Worm (Caenorhabditis elegans) whole organism, L1 larva: ENCODE measurements around the gene col-154.

Experiments used
- dpl-1 ChIP-seq, 3 experiments: fragments of 150-350 bp in 2 of 3; sonication (generic microtip) in 1 of 3; optimal IDR thresholded peaks; 2 replicates each; lab custom pipeline; 2014 to 2017; ENCODE audit warnings: missing biosample characterization in 3 of 3, missing genetic modification characterization in 3 of 3, missing genetic modification reagents in 3 of 3
- egl-27 ChIP-seq, 2 experiments: fragments of 150-350 bp in 1 of 2; sonication (generic microtip); optimal IDR thresholded peaks; 3 replicates each; lab custom pipeline; 2017 to 2018; ENCODE audit warnings: missing biosample characterization in 2 of 2, missing genetic modification characterization in 2 of 2, missing genetic modification reagents in 2 of 2
- hlh-17 ChIP-seq: fragments of 200-800 bp; sonication (Bioruptor generic); optimal IDR thresholded peaks from 2 replicates; lab custom pipeline; 2018; ENCODE audit warnings: missing genetic modification characterization, mild to moderate bottlenecking, missing compliant biosample characterization, moderate library complexity, borderline replicate concordance
- nhr-19 ChIP-seq: fragments of 200-800 bp; sonication (Bioruptor generic); conservative IDR thresholded peaks from 2 replicates; pipeline ENCODE4 v1.3.6; 2022; ENCODE audit warnings: missing genetic modification characterization, missing compliant biosample characterization
- nhr-28 ChIP-seq: fragments of 150-350 bp; optimal IDR thresholded peaks from 2 replicates; lab custom pipeline; 2014; ENCODE audit warnings: missing biosample characterization, missing genetic modification characterization
- nhr-85 ChIP-seq: sonication (generic microtip); peaks from one replicate; lab custom pipeline; 2016; ENCODE audit warnings: missing genetic modification characterization, inconsistent platforms, missing compliant biosample characterization
- skn-1 ChIP-seq: fragments of 150-350 bp; optimal IDR thresholded peaks from 2 replicates; lab custom pipeline; 2014; ENCODE audit warnings: missing biosample characterization, missing genetic modification characterization
- unc-130 ChIP-seq: fragments of 150-350 bp; optimal IDR thresholded peaks from 2 replicates; lab custom pipeline; 2017; ENCODE audit warnings: missing biosample characterization, missing genetic modification characterization, inconsistent platforms

- no peak for TF ChIP-seq egl-27 (tag; optimal IDR thresholded peaks at IDR 0.05; lab: Kevin White, UChicago)
- TF ChIP-seq dpl-1 (GFP tag; optimal IDR thresholded peaks at IDR 0.05; lab: Kevin White, UChicago): no peak
- no peak for TF ChIP-seq nhr-85
- TF ChIP-seq skn-1 (tag; lab: Kevin White, UChicago): no peak
- TF ChIP-seq nhr-19 (GFP tag; lab: Robert Waterston, UW): no peak
- TF ChIP-seq hlh-17 (GFP tag; lab: Kevin White, UChicago): no peak
- TF ChIP-seq nhr-28 (tag; lab: Kevin White, UChicago): no peak
- no peak for TF ChIP-seq unc-130 (tag; lab: Kevin White, UChicago)
These were observed 43.2 kb upstream of the col-154 start, which contains the start of gene T02E9.5 for ce11 chrV:11341913-11342312.
